Fruit fly (Drosophila melanogaster) whole organism, larva: ENCODE results near the gene WASp.

Experiments
- noc ChIP-seq: fragments of 200-800 bp; sonication (Bioruptor generic); optimal IDR thresholded peaks from 3 replicates; lab custom pipeline; 2019; ENCODE audit warnings: missing biosample characterization, mild to moderate bottlenecking, missing genetic modification characterization, moderate library complexity

Gene WASp

DNA sequence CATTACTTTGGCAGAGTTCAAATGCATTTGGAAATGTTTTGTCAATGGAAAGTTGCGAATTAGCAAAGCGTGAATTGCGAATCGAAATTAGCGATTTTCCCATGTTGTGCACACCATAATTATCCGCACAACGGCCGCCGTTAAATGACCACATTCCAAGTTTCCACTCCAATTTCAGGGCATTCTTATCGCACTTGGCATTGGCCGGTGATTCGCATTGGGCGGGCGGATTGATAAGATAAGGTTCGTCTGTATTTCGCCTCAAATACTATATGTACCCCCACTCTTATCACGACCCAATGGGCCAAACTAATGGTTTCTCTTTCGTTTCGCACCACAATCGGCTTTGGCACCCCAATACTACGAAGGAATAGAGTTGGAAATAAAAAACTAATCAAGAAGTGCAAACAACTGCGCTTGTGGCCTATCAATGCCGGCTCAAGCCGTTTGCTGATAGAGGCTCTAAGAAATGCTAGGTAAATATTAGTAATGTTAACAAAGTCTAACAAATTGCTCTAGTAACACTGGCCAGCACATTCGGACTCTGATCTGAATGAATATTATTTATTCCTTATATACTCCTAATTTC, 2.4 kb downstream of the WASp start:
- no peak for TF ChIP-seq noc (tag; lab: Kevin White, UChicago)

DNA sequence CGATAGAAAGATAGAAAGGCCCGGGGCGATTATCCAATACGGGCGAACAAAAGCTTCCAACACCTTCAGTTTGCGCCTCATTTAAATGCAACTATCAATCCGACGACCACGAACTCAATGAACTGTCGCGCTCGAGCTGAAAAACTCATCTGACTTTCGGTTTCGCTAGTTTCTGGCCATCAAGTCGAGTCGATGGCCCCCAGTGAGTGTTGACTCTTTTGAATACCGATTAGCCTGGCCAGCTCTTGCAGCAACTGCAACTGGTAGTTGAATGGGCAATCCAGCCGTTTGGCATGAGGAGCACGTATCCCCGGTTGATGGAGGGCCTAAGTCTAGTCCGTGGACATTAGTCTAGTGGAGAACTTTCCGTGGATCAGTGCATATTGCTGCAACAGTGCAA, 4.6 kb downstream of the WASp start:
- no peak for TF ChIP-seq noc (tag; lab: Kevin White, UChicago)

dm6 chr3R:28819555-28820305, 12.1 kb downstream of the WASp start, which contains the start of the genes CG1523 and CG1647:
TSS of gene CG1523 (minus strand) at chr3R:28819668.
TSS of gene CG1647 (plus strand) at chr3R:28820221.
- no peak for TF ChIP-seq noc (tag; lab: Kevin White, UChicago)

- no peak for TF ChIP-seq noc (tag; lab: Kevin White, UChicago)
Measured at dm6 chr3R:28811677-28812465, 20.0 kb downstream of the WASp start, which contains the start of gene Prp39. TSS of gene Prp39 (plus strand) at chr3R:28812102.

DNA sequence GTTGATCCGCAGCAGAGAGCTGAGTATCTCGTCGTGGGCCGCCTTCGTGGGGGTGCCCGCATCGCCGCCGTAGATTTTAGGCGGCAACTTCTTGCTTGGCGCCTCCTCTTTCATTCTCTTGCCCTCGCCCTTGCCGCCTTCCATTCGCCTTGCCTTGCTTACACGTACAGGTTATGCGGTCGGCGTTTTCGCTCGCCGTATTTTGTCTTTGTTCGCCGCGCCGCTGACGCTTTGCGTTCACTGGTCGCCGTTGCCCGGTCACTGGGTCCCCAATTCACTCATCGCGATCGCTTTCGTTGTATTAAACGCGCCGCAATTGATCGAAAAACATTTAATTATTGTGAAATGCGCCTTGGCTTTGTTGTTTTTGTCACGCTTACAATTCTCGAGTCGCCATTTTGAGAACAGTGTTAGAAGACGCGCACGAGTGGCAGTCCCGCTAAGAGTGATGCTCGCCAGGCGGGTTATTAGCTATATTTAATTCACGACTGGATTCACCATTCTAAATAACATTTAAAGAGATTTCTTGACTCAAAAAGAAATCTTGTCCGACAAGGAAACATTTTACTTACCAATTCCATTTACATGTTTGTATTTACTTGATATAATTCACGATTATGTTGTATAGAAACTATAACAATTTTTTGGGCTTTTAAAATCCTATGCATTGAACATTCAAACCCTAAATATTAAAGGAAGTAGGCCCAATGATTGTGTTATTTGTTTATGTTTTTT, 20.7 kb downstream of the WASp start, which contains the start of gene wdn:
TSS of gene wdn (minus strand) at position 396 of the 735 bp plus-strand sequence.
- no peak for TF ChIP-seq noc (tag; lab: Kevin White, UChicago)

DNA sequence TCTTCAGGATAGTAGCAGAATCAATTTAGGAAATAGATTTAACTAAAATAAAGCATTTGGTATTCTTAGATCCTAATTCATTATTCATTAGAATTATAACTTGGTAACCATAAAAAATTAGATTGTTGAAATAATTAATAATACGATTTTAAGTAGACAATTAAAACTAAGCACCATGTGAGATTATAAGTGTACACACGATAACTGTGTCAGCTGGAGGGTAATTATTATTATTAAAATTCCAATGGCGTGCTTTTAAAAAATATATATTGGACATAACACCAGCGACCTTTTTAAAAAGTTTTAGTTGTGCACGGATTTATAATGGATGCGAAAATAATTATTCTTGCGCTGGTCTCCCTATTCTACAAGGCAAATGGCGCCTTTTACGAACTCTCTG, 25.4 kb downstream of the WASp start, which contains the start of gene CheB98a:
TSS of gene CheB98a (plus strand) at position 301 of the 400 bp plus-strand sequence.
- no peak for TF ChIP-seq noc (tag; lab: Kevin White, UChicago)

DNA sequence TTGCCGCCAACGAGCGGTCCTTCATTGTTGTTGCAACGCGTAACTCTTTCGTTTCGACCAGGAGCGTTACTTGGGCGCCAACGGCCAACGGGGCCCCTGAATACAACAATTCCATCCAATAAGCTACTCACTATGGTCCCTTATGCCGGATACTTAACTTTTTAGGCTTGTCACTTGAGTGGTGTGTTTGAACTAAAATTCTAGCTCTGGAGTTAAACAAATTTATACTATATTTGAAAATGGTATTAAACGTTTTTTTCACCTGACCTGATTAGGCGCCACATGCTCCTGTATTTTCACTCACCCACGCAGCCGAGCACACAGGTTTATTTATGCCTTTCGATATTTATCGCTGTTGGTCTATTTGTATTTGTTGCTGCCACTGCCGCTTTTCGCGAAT, 26.7 kb downstream of the WASp start:
- TF ChIP-seq noc (tag; lab: Kevin White, UChicago): no peak

DNA sequence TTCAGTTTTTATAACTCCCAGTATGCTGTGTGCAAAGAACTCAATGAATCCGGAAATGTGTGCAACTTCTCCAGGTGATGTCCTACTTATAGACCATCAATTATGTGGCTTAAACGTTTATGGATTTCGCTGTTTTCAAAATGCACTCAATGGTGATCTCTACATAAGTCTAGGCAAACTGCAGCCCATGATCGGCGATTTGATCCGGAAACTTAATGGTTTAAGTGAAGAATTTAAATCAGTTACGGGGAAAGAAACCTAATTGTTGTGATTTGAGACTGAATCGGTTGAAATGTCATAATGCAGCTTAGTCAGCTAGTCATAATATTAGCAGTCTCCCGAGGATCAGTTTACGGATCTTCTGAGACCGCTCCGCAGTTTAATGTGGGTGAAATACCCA, 41.6 kb downstream of the WASp start, which contains the start of gene intr:
TSS of gene intr (plus strand) at position 301 of the 400 bp plus-strand sequence.
- no peak for TF ChIP-seq noc (tag; lab: Kevin White, UChicago)

dm6 chr3R:28789317-28789716, 42.5 kb downstream of the WASp start, which contains the start of gene CG34295:
TSS of gene CG34295 (plus strand) at chr3R:28789617.
- TF ChIP-seq noc (tag; lab: Kevin White, UChicago): no peak

DNA sequence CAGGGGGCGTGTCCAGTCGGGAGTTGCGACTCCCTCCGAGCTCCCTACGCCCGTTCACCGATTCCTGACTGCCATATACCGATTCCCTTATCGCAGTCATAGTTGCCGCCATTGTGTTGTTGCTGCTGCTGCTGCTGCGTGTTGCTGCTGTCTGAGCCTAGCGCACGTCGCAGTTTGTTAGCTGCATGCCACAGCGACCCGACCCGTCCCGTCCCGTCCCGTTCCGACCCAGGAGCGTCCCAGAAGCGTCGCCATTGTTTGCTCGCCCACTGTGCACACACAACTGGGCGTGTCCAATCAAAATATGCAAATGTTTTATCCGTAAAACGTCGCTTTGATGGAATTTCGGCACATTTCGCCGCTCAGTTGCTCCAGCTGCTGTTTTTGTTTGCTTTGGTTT, 56.1 kb downstream of the WASp start:
- no peak for TF ChIP-seq noc (tag; lab: Kevin White, UChicago)
